Worm (Caenorhabditis elegans) whole organism, L4 larva: ENCODE data around the gene ubxn-4.
A peak's percentile ranks its signal among the peaks of the same experiment; 100 is the strongest.

Source experiments
- dmd-8 ChIP-seq: fragments of 200-800 bp; sonication (Bioruptor generic); IDR thresholded peaks from 2 replicates; pipeline ENCODE4 v1.3.6; 2022; ENCODE audit warnings: missing genetic modification characterization, missing compliant biosample characterization
- duxl-1 ChIP-seq: sonication (generic microtip); optimal IDR thresholded peaks from 2 replicates; lab custom pipeline; 2016; ENCODE audit warnings: mild to moderate bottlenecking, missing genetic modification characterization, moderate library complexity, missing compliant biosample characterization; ENCODE audit not compliant: poor library complexity
- fos-1 ChIP-seq: fragments of 150-350 bp; optimal IDR thresholded peaks from 2 replicates; lab custom pipeline; 2014; ENCODE audit warnings: missing biosample characterization, missing genetic modification characterization
- zag-1 ChIP-seq: fragments of 150-350 bp; optimal IDR thresholded peaks from 2 replicates; lab custom pipeline; 2014; ENCODE audit warnings: missing biosample characterization, missing genetic modification characterization

DNA sequence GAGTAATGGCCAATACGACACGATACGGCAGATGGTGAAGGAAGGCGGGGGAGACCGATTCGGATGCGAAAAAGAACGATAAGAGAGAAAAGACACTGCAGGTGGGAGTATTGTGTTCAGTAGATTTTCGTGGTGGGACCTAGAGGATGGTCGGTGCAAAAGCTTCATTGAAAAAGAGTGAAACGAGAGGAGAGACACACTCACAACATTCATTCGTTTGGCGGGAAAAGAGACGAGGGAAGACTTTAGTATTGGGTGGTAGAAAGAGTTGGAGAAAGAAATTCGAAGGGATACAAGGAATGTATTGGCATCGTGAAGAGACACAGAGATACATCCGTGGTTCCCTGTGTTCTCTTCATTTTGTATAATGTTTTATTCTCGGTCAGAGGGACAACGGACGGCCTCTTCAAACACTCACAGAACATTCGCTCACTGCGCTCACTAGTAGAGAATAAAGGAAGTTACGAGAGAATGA is 48.9 kb downstream of the ubxn-4 start:
- TF ChIP-seq dmd-8 (GFP tag; lab: Robert Waterston, UW) (no peak), zag-1 (no peak), fos-1 (tag; lab: Kevin White, UChicago) (no peak), duxl-1 (tag; lab: Kevin White, UChicago) (peak; percentile 37)
